Worm (Caenorhabditis elegans) whole organism, early embryonic: ENCODE results near the gene smu-2.

Experiments used
- B0310.2 ChIP-seq: sonication (generic microtip); optimal IDR thresholded peaks from 2 replicates; lab custom pipeline; 2016; ENCODE audit warnings: mild to moderate bottlenecking, missing genetic modification characterization, missing compliant biosample characterization
- aly-1 ChIP-seq: sonication (generic microtip); optimal IDR thresholded peaks from 2 replicates; lab custom pipeline; 2016; ENCODE audit warnings: missing genetic modification characterization, missing compliant biosample characterization
- ama-1 ChIP-seq: fragments of 150-350 bp; optimal IDR thresholded peaks from 2 replicates; lab custom pipeline; 2014
- ceh-13 ChIP-seq: fragments of 200-800 bp; sonication (Bioruptor generic); optimal IDR thresholded peaks from 2 replicates; lab custom pipeline; 2018; ENCODE audit warnings: mild to moderate bottlenecking, missing genetic modification characterization, missing compliant biosample characterization
- ets-7 ChIP-seq: sonication (generic microtip); optimal IDR thresholded peaks from 2 replicates; lab custom pipeline; 2016; ENCODE audit warnings: missing genotype, missing genetic modification characterization, missing compliant biosample characterization
- flt-1 ChIP-seq: fragments of 200-800 bp; sonication (Bioruptor generic); IDR thresholded peaks from 2 replicates; pipeline ENCODE4 v1.3.6; 2022; ENCODE audit warnings: missing genetic modification characterization, missing compliant biosample characterization
- hmbx-1 ChIP-seq: sonication (generic microtip); optimal IDR thresholded peaks from 2 replicates; lab custom pipeline; 2016; ENCODE audit warnings: mild to moderate bottlenecking, missing genetic modification characterization, missing compliant biosample characterization
- scrt-1 ChIP-seq: fragments of 200-800 bp; sonication (Bioruptor generic); IDR thresholded peaks from 2 replicates; pipeline ENCODE4 v1.3.6; 2022; ENCODE audit warnings: missing genetic modification characterization, missing compliant biosample characterization
- tbx-11 ChIP-seq: fragments of 200-800 bp; sonication (Bioruptor generic); IDR thresholded peaks from 2 replicates; pipeline ENCODE4 v1.3.6; 2022; ENCODE audit warnings: missing genetic modification characterization, missing compliant biosample characterization
- tbx-37 ChIP-seq: fragments of 200-800 bp; sonication (Bioruptor generic); conservative IDR thresholded peaks from 2 replicates; pipeline ENCODE4 v1.3.6; 2022; ENCODE audit warnings: missing genetic modification reagents, missing genetic modification characterization, missing compliant biosample characterization

- no peak for TF ChIP-seq aly-1 (tag; lab: Kevin White, UChicago)
- TF ChIP-seq ama-1 (lab: Kevin White, UChicago), result no peak
- TF ChIP-seq ceh-13 (GFP tag; lab: Kevin White, UChicago), result no peak
- no peak for TF ChIP-seq tbx-37 (GFP tag; lab: Robert Waterston, UW)
- TF ChIP-seq hmbx-1 (tag; lab: Kevin White, UChicago), result no peak
- no peak for TF ChIP-seq ets-7 (tag; lab: Kevin White, UChicago)
- TF ChIP-seq flt-1 (GFP tag; lab: Robert Waterston, UW), result no peak
- TF ChIP-seq scrt-1 (GFP tag; lab: Robert Waterston, UW), result no peak
- TF ChIP-seq B0310.2, result no peak
- TF ChIP-seq tbx-11 (GFP tag; lab: Robert Waterston, UW), result no peak
These were observed 36.9 kb upstream of the smu-2 start, which contains the start of the genes C16C8.5 and C16C8.16 for ce11 chrII:3445285-3445806.
